Worm (Caenorhabditis elegans) whole organism, early embryonic: Measurements from ENCODE around the gene mec-14.

Source experiments
- B0310.2 ChIP-seq: sonication (generic microtip); optimal IDR thresholded peaks from 2 replicates; lab custom pipeline; 2016; ENCODE audit warnings: mild to moderate bottlenecking, missing genetic modification characterization, missing compliant biosample characterization
- ama-1 ChIP-seq: fragments of 150-350 bp; optimal IDR thresholded peaks from 2 replicates; lab custom pipeline; 2014
- hmbx-1 ChIP-seq: sonication (generic microtip); optimal IDR thresholded peaks from 2 replicates; lab custom pipeline; 2016; ENCODE audit warnings: mild to moderate bottlenecking, missing genetic modification characterization, missing compliant biosample characterization
- hmg-4 ChIP-seq: fragments of 200-800 bp; sonication (Bioruptor generic); optimal IDR thresholded peaks from 2 replicates; lab custom pipeline; 2018; ENCODE audit warnings: mild to moderate bottlenecking, missing genetic modification characterization, missing compliant biosample characterization
- tbx-37 ChIP-seq: fragments of 200-800 bp; sonication (Bioruptor generic); conservative IDR thresholded peaks from 2 replicates; pipeline ENCODE4 v1.3.6; 2022; ENCODE audit warnings: missing genetic modification reagents, missing genetic modification characterization, missing compliant biosample characterization
- tra-4 ChIP-seq: sonication (generic microtip); optimal IDR thresholded peaks from 2 replicates; lab custom pipeline; 2017; ENCODE audit warnings: missing genetic modification characterization, missing compliant biosample characterization

The mec-14 gene

ce11 chrIII:7141285-7141715 lies 51.5 kb downstream of the mec-14 start:
- TF ChIP-seq hmg-4 (GFP tag; lab: Kevin White, UChicago) (peak; percentile 8), ama-1 (lab: Kevin White, UChicago) (peak; percentile 94), hmbx-1 (tag; lab: Kevin White, UChicago) (no peak), tbx-37 (GFP tag; lab: Robert Waterston, UW) (no peak)

- TF ChIP-seq ama-1 (lab: Kevin White, UChicago) (peak; percentile 76), hmbx-1 (tag; lab: Kevin White, UChicago) (no peak), B0310.2 (tag; lab: Kevin White, UChicago) (no peak), tra-4 (tag; lab: Kevin White, UChicago) (no peak)
Measured at ce11 chrIII:7140228-7140710, 52.5 kb downstream of the mec-14 start.
